Worm (Caenorhabditis elegans) whole organism, young adult: ENCODE measurements around the gene clec-143.

Source experiments
- B0019.2 ChIP-seq: fragments of 200-800 bp; sonication (Bioruptor generic); conservative IDR thresholded peaks from 2 replicates; pipeline ENCODE4 v1.3.6; 2022; ENCODE audit warnings: missing genetic modification reagents, missing genetic modification characterization, missing compliant biosample characterization
- B0035.1 ChIP-seq: sonication (generic microtip); optimal IDR thresholded peaks from 2 replicates; lab custom pipeline; 2016; ENCODE audit warnings: missing genetic modification characterization, mild to moderate bottlenecking, missing compliant biosample characterization, missing genotype, missing genetic modification reagents
- B0261.1 ChIP-seq: sonication (generic microtip); optimal IDR thresholded peaks from 2 replicates; lab custom pipeline; 2016; ENCODE audit warnings: mild to moderate bottlenecking, missing genetic modification characterization, moderate library complexity, missing compliant biosample characterization
- B0336.3 ChIP-seq: fragments of 200-800 bp; sonication (Bioruptor generic); IDR thresholded peaks from 2 replicates; pipeline ENCODE4 v1.3.6; 2022; ENCODE audit warnings: missing genetic modification characterization, missing compliant biosample characterization
- C17E4.6 ChIP-seq: fragments of 200-800 bp; sonication (Bioruptor generic); IDR thresholded peaks from 2 replicates; pipeline ENCODE4 v1.3.6; 2022; ENCODE audit warnings: missing genetic modification reagents, missing genetic modification characterization, missing compliant biosample characterization
- F10E7.11 ChIP-seq: sonication (generic microtip); optimal IDR thresholded peaks from 2 replicates; lab custom pipeline; 2017; ENCODE audit warnings: mild to moderate bottlenecking, missing genetic modification characterization, moderate library complexity, missing compliant biosample characterization
- F22D6.2 ChIP-seq: sonication (generic microtip); optimal IDR thresholded peaks from 2 replicates; lab custom pipeline; 2016; ENCODE audit warnings: mild to moderate bottlenecking, missing genetic modification characterization, missing compliant biosample characterization
- F23B12.7 ChIP-seq: sonication (generic microtip); optimal IDR thresholded peaks from 2 replicates; lab custom pipeline; 2017; ENCODE audit warnings: missing genetic modification characterization, mild to moderate bottlenecking, missing compliant biosample characterization, antibody characterized with exemption, moderate library complexity; ENCODE audit not compliant: insufficient read depth
- F37B4.10 ChIP-seq: fragments of 200-800 bp; sonication (Bioruptor generic); IDR thresholded peaks from 2 replicates; pipeline ENCODE4 v1.3.6; 2022; ENCODE audit warnings: missing genetic modification characterization, missing compliant biosample characterization
- F52B5.7 ChIP-seq: sonication (generic microtip); optimal IDR thresholded peaks from 2 replicates; lab custom pipeline; 2016; ENCODE audit warnings: mild to moderate bottlenecking, missing genetic modification characterization, missing compliant biosample characterization
- F57C9.4 ChIP-seq: sonication (generic microtip); optimal IDR thresholded peaks from 2 replicates; lab custom pipeline; 2017; ENCODE audit warnings: mild to moderate bottlenecking, missing genetic modification characterization, missing compliant biosample characterization
- T07F8.4 ChIP-seq: sonication (generic microtip); optimal IDR thresholded peaks from 2 replicates; lab custom pipeline; 2016; ENCODE audit warnings: mild to moderate bottlenecking, missing genetic modification characterization, moderate library complexity, missing compliant biosample characterization
- T26A5.8 ChIP-seq: sonication (generic microtip); optimal IDR thresholded peaks from 2 replicates; lab custom pipeline; 2016; ENCODE audit warnings: missing genetic modification characterization, missing compliant biosample characterization
- Y53F4B.3 ChIP-seq: fragments of 200-800 bp; sonication (Bioruptor generic); IDR thresholded peaks from 2 replicates; pipeline ENCODE4 v1.3.6; 2022; ENCODE audit warnings: missing genetic modification reagents, missing genetic modification characterization, missing compliant biosample characterization
- Y56A3A.18 ChIP-seq: fragments of 200-800 bp; sonication (Bioruptor generic); IDR thresholded peaks from 2 replicates; pipeline ENCODE4 v1.3.6; 2022; ENCODE audit warnings: missing genetic modification reagents, missing genetic modification characterization, missing compliant biosample characterization
- akir-1 ChIP-seq: fragments of 200-800 bp; sonication (Bioruptor generic); optimal IDR thresholded peaks from 2 replicates; lab custom pipeline; 2018; ENCODE audit warnings: mild to moderate bottlenecking, missing genetic modification characterization, moderate library complexity, missing compliant biosample characterization
- aptf-2 ChIP-seq: fragments of 200-800 bp; sonication (Bioruptor generic); conservative IDR thresholded peaks from 2 replicates; pipeline ENCODE4 v1.3.6; 2022; ENCODE audit warnings: missing genetic modification reagents, missing genetic modification characterization, missing compliant biosample characterization
- aptf-3 ChIP-seq: fragments of 200-800 bp; sonication (Bioruptor generic); IDR thresholded peaks from 2 replicates; pipeline ENCODE4 v1.3.6; 2022; ENCODE audit warnings: missing genetic modification characterization, missing compliant biosample characterization
- attf-3 ChIP-seq: fragments of 200-800 bp; sonication (Bioruptor generic); conservative IDR thresholded peaks from 2 replicates; pipeline ENCODE4 v1.3.6; 2022; ENCODE audit warnings: missing genetic modification reagents, missing genetic modification characterization, missing compliant biosample characterization
- attf-6 ChIP-seq: fragments of 200-800 bp; sonication (Bioruptor generic); IDR thresholded peaks from 2 replicates; pipeline ENCODE4 v1.3.6; 2022; ENCODE audit warnings: missing genetic modification reagents, missing genetic modification characterization, missing compliant biosample characterization
- ceh-100 ChIP-seq: fragments of 200-800 bp; sonication (Bioruptor generic); IDR thresholded peaks from 2 replicates; pipeline ENCODE4 v1.3.6; 2022; ENCODE audit warnings: missing genetic modification reagents, missing genetic modification characterization, missing compliant biosample characterization
- ceh-40 ChIP-seq: fragments of 200-800 bp; sonication (Bioruptor generic); IDR thresholded peaks from 2 replicates; pipeline ENCODE4 v1.3.6; 2022; ENCODE audit warnings: missing genetic modification characterization, missing compliant biosample characterization
- ceh-58 ChIP-seq: fragments of 200-800 bp; sonication (Bioruptor generic); IDR thresholded peaks from 2 replicates; pipeline ENCODE4 v1.3.6; 2022; ENCODE audit warnings: missing genetic modification characterization, missing compliant biosample characterization
- ceh-79 ChIP-seq: sonication (generic microtip); optimal IDR thresholded peaks from 2 replicates; lab custom pipeline; 2017; ENCODE audit warnings: mild to moderate bottlenecking, missing genetic modification characterization, missing compliant biosample characterization
- chd-7 ChIP-seq: sonication (generic microtip); optimal IDR thresholded peaks from 2 replicates; lab custom pipeline; 2016; ENCODE audit warnings: mild to moderate bottlenecking, missing genetic modification characterization, moderate library complexity, missing compliant biosample characterization
- dox-1 ChIP-seq: fragments of 200-800 bp; sonication (Bioruptor generic); IDR thresholded peaks from 2 replicates; pipeline ENCODE4 v1.3.6; 2022; ENCODE audit warnings: missing genetic modification reagents, missing genetic modification characterization, missing compliant biosample characterization
- hmg-1.2 ChIP-seq: fragments of 200-800 bp; sonication (Bioruptor generic); IDR thresholded peaks from 2 replicates; pipeline ENCODE4 v1.3.6; 2022; ENCODE audit warnings: missing genetic modification reagents, missing genetic modification characterization, missing compliant biosample characterization
- let-526 ChIP-seq: fragments of 200-800 bp; sonication (Bioruptor generic); IDR thresholded peaks from 2 replicates; pipeline ENCODE4 v1.3.6; 2022; ENCODE audit warnings: missing genetic modification reagents, missing genetic modification characterization, missing compliant biosample characterization
- lin-35 ChIP-seq, 3 experiments: fragments of 150-350 bp in 2 of 3; sonication (generic microtip) in 1 of 3; optimal IDR thresholded peaks; 2 replicates each; lab custom pipeline; 2014 to 2018; ENCODE audit warnings: missing biosample characterization in 3 of 3, missing genetic modification characterization in 3 of 3, missing genetic modification reagents in 3 of 3
- lin-40 ChIP-seq: sonication (generic microtip); optimal IDR thresholded peaks from 2 replicates; lab custom pipeline; 2016; ENCODE audit warnings: missing genetic modification characterization, mild to moderate bottlenecking, missing compliant biosample characterization, missing genotype, missing genetic modification reagents
- lsl-1 ChIP-seq: fragments of 200-800 bp; sonication (Bioruptor generic); optimal IDR thresholded peaks from 2 replicates; lab custom pipeline; 2018; ENCODE audit warnings: mild to moderate bottlenecking, missing genetic modification characterization, moderate library complexity, missing compliant biosample characterization
- madf-10 ChIP-seq: sonication (generic microtip); optimal IDR thresholded peaks from 2 replicates; lab custom pipeline; 2016; ENCODE audit warnings: mild to moderate bottlenecking, missing genetic modification characterization, missing compliant biosample characterization
- madf-6 ChIP-seq: fragments of 200-800 bp; sonication (Bioruptor generic); IDR thresholded peaks from 2 replicates; pipeline ENCODE4 v1.3.6; 2022; ENCODE audit warnings: missing genetic modification reagents, missing genetic modification characterization, missing compliant biosample characterization
- rcor-1 ChIP-seq: fragments of 200-800 bp; sonication (Bioruptor generic); IDR thresholded peaks from 2 replicates; pipeline ENCODE4 v1.3.6; 2022; ENCODE audit warnings: missing genetic modification reagents, missing genetic modification characterization, missing compliant biosample characterization
- rec-8 ChIP-seq, 2 experiments: sonication (generic microtip); optimal IDR thresholded peaks; 2 replicates each; lab custom pipeline; 2016; ENCODE audit warnings: mild to moderate bottlenecking in 2 of 2, missing genetic modification characterization in 2 of 2, missing genetic modification reagents in 2 of 2, missing genotype in 2 of 2, missing biosample characterization in 1 of 2, missing compliant biosample characterization in 1 of 2, moderate library complexity in 1 of 2
- snpc-1.1 ChIP-seq: sonication (generic microtip); optimal IDR thresholded peaks from 2 replicates; lab custom pipeline; 2017; ENCODE audit warnings: missing genetic modification characterization, mild to moderate bottlenecking, missing compliant biosample characterization, antibody characterized with exemption, moderate library complexity, missing genotype, missing genetic modification reagents; ENCODE audit not compliant: insufficient read depth
- snpc-1.3 ChIP-seq: sonication (generic microtip); optimal IDR thresholded peaks from 2 replicates; lab custom pipeline; 2017; ENCODE audit warnings: missing genetic modification characterization, mild to moderate bottlenecking, missing compliant biosample characterization, antibody characterized with exemption, moderate library complexity, missing genotype, missing genetic modification reagents; ENCODE audit not compliant: insufficient read depth
- snpc-4 ChIP-seq, 5 experiments: fragments of 150-350 bp in 1 of 5; sonication (generic microtip) in 4 of 5; optimal IDR thresholded peaks; 2 replicates each; lab custom pipeline; 2014 to 2018; ENCODE audit warnings: missing genetic modification characterization in 5 of 5, missing biosample characterization in 3 of 5, antibody characterized with exemption in 2 of 5, mild to moderate bottlenecking in 2 of 5, missing compliant biosample characterization in 2 of 5, missing genotype in 2 of 5, moderate library complexity in 2 of 5, missing genetic modification reagents in 1 of 5
- sptf-2 ChIP-seq: fragments of 200-800 bp; sonication (Bioruptor generic); optimal IDR thresholded peaks from 2 replicates; lab custom pipeline; 2018; ENCODE audit warnings: mild to moderate bottlenecking, missing genetic modification characterization, missing compliant biosample characterization
- tbp1 ChIP-seq: fragments of 200-800 bp; sonication (Bioruptor generic); optimal IDR thresholded peaks from 2 replicates; lab custom pipeline; 2018; ENCODE audit warnings: mild to moderate bottlenecking, missing genetic modification characterization, missing compliant biosample characterization
- ztf-18 ChIP-seq: sonication (generic microtip); optimal IDR thresholded peaks from 2 replicates; lab custom pipeline; 2016; ENCODE audit warnings: missing genotype, mild to moderate bottlenecking, missing genetic modification characterization, missing compliant biosample characterization
- ztf-25 ChIP-seq: fragments of 200-800 bp; sonication (Bioruptor generic); IDR thresholded peaks from 2 replicates; pipeline ENCODE4 v1.3.6; 2022; ENCODE audit warnings: missing genetic modification reagents, missing genetic modification characterization, missing compliant biosample characterization

The clec-143 gene

DNA sequence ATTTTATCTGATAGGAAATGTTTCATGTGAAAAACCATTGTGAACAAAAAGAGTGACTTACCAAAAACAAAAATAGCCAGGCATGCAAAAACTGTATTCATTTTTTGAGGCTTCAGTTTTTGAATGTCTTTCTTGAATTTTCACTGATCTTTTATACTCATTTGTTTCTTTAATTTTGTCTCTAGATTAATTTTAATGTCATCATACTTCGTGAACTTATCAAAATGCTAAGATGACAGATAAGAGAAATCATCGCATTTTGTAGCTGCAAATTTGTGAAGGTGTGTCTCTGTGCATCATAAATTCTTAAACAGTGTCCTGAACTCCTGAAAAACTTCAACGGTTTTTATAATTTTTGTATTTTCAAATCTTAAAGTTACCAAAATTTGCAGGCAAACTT is 5.9 kb upstream of the clec-143 start, which contains the start of gene clec-58:
clec-58 (minus strand) TSS at position 101 of the 400 bp plus-strand sequence.
- no peak for TF ChIP-seq madf-6 (GFP tag; lab: Robert Waterston, UW)
- no peak for TF ChIP-seq tbp1
- TF ChIP-seq madf-10: no peak
- no peak for TF ChIP-seq attf-6 (GFP tag; lab: Robert Waterston, UW)
- no peak for TF ChIP-seq B0336.3 (GFP tag; lab: Robert Waterston, UW)
- TF ChIP-seq F10E7.11 (tag; lab: Kevin White, UChicago): no peak
- TF ChIP-seq Y53F4B.3: no peak
- no peak for TF ChIP-seq ceh-40 (GFP tag; lab: Robert Waterston, UW)
- no peak for TF ChIP-seq T07F8.4 (tag; lab: Kevin White, UChicago)
- no peak for TF ChIP-seq akir-1
- TF ChIP-seq B0035.1 (tag; lab: Kevin White, UChicago): no peak
- TF ChIP-seq B0261.1: no peak
- no peak for TF ChIP-seq ceh-79
- no peak for TF ChIP-seq T26A5.8 (tag; lab: Kevin White, UChicago)
- TF ChIP-seq ceh-58 (GFP tag; lab: Robert Waterston, UW): no peak
- no peak for TF ChIP-seq sptf-2
- TF ChIP-seq, all 124 proteins: peak for 0

DNA sequence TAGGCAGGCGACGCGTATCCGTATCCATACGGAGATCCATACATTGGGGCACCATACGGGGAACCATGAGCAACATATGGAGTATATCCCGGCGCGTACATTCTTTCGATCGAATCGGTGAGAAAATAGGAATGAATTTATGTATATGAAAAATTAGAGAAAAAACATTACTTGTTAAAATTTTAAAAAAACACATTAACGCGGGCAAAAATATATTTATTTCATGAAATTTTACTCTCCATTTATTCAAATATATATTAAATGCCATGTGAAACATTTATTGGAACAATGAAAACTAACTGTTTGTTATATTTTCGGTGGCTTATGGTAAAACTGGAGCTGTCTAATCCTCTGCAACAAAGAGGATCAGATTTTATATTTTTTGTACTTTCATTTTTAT is 1.7 kb upstream of the clec-143 start, which contains the start of gene ZK666.2:
ZK666.2 (minus strand) TSS at position 101 of the 400 bp plus-strand sequence.
- no peak for TF ChIP-seq let-526 (GFP tag; lab: Robert Waterston, UW)
- TF ChIP-seq ztf-18: no peak
- TF ChIP-seq F37B4.10: no peak
- TF ChIP-seq attf-3 (GFP tag; lab: Robert Waterston, UW): no peak
- no peak for TF ChIP-seq lin-35 (GFP tag; optimal IDR thresholded peaks at IDR 0.05; lab: Kevin White, UChicago)
- no peak for TF ChIP-seq attf-6 (GFP tag; lab: Robert Waterston, UW)
- no peak for TF ChIP-seq chd-7
- no peak for TF ChIP-seq rec-8 (tag; optimal IDR thresholded peaks at IDR 0.05; lab: Kevin White, UChicago)
- no peak for TF ChIP-seq F52B5.7 (tag; lab: Kevin White, UChicago)
- TF ChIP-seq T26A5.8 (tag; lab: Kevin White, UChicago): no peak
- no peak for TF ChIP-seq lsl-1
- no peak for TF ChIP-seq aptf-3
- TF ChIP-seq, all 124 proteins: peak for 0

ce11 chrII:10471247-10471646 is 1.1 kb upstream of the clec-143 start, which contains the start of gene ZK666.1:
TSS of gene ZK666.1 (minus strand) at chrII:10471347.
- TF ChIP-seq Y56A3A.18 (GFP tag; lab: Robert Waterston, UW) (no peak), B0035.1 (tag; lab: Kevin White, UChicago) (no peak), ceh-100 (GFP tag; lab: Robert Waterston, UW) (no peak), lin-40 (tag; lab: Kevin White, UChicago) (no peak), hmg-1.2 (GFP tag; lab: Robert Waterston, UW) (no peak), B0019.2 (GFP tag; lab: Robert Waterston, UW) (no peak), rcor-1 (GFP tag; lab: Robert Waterston, UW) (no peak)

ce11 chrII:10466552-10466951 is 3.5 kb downstream of the clec-143 start, which contains the start of gene tnc-2:
TSS of gene tnc-2 (plus strand) at chrII:10466852.
- TF ChIP-seq ztf-25 (no peak), madf-10 (no peak), F57C9.4 (tag; lab: Kevin White, UChicago) (no peak), F22D6.2 (tag; lab: Kevin White, UChicago) (no peak), snpc-1.3 (no peak), F23B12.7 (no peak), dox-1 (GFP tag; lab: Robert Waterston, UW) (no peak), snpc-4 (GFP tag; optimal IDR thresholded peaks at IDR 0.05; lab: Kevin White, UChicago) (no peak), snpc-4 (tag; optimal IDR thresholded peaks at IDR 0.05; lab: Kevin White, UChicago) (no peak), C17E4.6 (GFP tag; lab: Robert Waterston, UW) (no peak), snpc-1.1 (tag; lab: Kevin White, UChicago) (no peak), aptf-2 (GFP tag; lab: Robert Waterston, UW) (no peak)
